Worm (Caenorhabditis elegans) whole organism, mixed stage, embryonic: ENCODE data around the gene K02G10.15.

Experiments
- drap-1 ChIP-seq: fragments of 200-800 bp; sonication (Bioruptor generic); optimal IDR thresholded peaks from 3 replicates; lab custom pipeline; 2018; ENCODE audit warnings: mild to moderate bottlenecking, missing genetic modification characterization, missing compliant biosample characterization
- elt-1 ChIP-seq: sonication (generic microtip); optimal IDR thresholded peaks from 2 replicates; lab custom pipeline; 2017; ENCODE audit warnings: missing genetic modification characterization, mild to moderate bottlenecking, missing compliant biosample characterization, antibody characterized with exemption, moderate library complexity, borderline replicate concordance; ENCODE audit not compliant: insufficient read depth
- elt-3 ChIP-seq: fragments of 150-350 bp; optimal IDR thresholded peaks from 2 replicates; lab custom pipeline; 2014; ENCODE audit warnings: missing biosample characterization, missing genetic modification characterization
- nhr-237 ChIP-seq: fragments of 150-350 bp; optimal IDR thresholded peaks from 2 replicates; lab custom pipeline; 2014; ENCODE audit warnings: missing biosample characterization, missing genetic modification characterization
- ztf-11 ChIP-seq: fragments of 150-350 bp; optimal IDR thresholded peaks from 2 replicates; lab custom pipeline; 2014; ENCODE audit warnings: missing biosample characterization, missing genetic modification characterization

DNA sequence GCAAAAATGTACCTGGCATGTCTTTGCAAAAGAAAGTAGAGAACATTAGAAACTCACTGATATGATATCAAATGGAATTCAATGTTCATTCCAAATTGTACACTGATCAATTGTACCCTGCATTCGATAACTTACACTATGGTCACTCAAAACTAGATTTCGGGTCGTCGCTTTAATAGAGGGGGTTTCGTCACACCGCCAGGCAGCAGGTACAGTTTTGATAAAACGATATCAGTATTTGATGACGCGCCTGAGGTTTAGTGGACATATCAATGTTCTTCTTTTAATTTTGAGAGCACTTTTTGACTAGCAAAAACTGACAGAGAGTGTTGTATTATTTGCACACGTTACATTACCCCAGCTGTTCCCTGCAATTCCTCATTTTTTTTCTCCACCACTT, 46.4 kb downstream of the K02G10.15 start:
- TF ChIP-seq ztf-11 (tag; lab: Kevin White, UChicago) (no peak), drap-1 (GFP tag; lab: Kevin White, UChicago) (no peak), nhr-237 (no peak), elt-3 (tag; lab: Kevin White, UChicago) (no peak), elt-1 (no peak)
